Fruit fly (Drosophila melanogaster): Measurements from ENCODE around the gene ND-B14.5B.

Gene ND-B14.5B

DNA sequence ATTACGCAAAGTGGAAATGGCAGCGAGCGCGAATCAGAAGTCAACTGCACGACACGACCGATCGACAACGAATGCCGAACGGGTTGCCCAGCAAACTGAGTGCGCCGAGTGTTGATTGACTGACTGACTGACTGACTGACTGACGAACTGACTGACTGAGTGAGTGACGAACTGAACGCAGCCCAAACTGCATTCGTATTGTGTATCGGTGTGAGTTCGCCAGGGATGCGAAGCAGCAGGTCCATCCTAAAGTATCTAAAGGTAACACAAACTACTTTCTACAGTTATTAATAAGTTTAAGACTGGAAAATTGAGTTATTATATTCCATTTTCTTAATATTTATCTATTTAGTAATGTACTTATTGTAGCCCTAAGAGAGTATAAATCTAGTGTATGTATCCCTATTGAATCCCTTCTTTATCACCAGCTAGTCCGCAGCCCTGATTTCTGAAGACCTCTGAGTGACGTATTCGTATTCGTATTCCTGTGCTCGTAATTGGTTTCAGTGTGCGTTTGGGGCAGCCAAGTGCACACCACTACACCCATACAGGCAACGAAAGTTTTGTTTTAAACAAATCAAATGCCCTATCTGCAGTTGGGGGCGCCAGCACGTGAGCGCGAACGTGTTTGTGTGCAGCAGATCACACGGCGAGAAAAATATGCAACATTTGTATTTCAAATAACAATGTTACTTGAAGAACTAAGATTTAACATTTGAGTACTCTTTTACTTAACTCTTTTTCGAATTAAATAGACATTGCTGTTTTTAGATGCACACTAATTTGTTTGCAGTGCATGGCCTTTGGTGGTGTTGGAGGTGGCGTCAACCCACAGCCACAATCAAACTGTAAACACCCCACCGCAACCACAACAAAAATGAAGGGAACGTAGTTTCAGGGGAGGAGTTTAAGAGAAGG, 7.3 kb upstream of the ND-B14.5B start (continued):
- peak; percentile 42 for TF ChIP-seq pros (GFP tag; optimal IDR thresholded peaks at IDR 0.05)
- TF ChIP-seq trem (tag; optimal IDR thresholded peaks at IDR 0.05) = peak; percentile 91
- no peak for TF ChIP-seq CG1832 (GFP tag; optimal IDR thresholded peaks at IDR 0.05)
- peak; percentile 90 for TF ChIP-seq gcm (GFP tag; optimal IDR thresholded peaks at IDR 0.05)
- peak; percentile 80 for TF ChIP-seq Bteb2 (GFP tag; optimal IDR thresholded peaks at IDR 0.05)
- peak; percentile 97 for TF ChIP-seq CG2712 (tag; optimal IDR thresholded peaks at IDR 0.05)
- peak; percentile 93 for TF ChIP-seq CG4730 (GFP tag; IDR thresholded peaks at IDR 0.05)
- TF ChIP-seq Dref (GFP tag; IDR thresholded peaks at IDR 0.05) = no peak
- peak; percentile 96 for TF ChIP-seq CG12391 (tag; optimal IDR thresholded peaks at IDR 0.05)
- TF ChIP-seq Med (GFP tag) = peak; percentile 99
- TF ChIP-seq CG9609 (GFP tag; optimal IDR thresholded peaks at IDR 0.05) = peak; percentile 97
- peak; percentile 87 for TF ChIP-seq CG7987 (GFP tag; optimal IDR thresholded peaks at IDR 0.05)
- TF ChIP-seq CG7556 (GFP tag; optimal IDR thresholded peaks at IDR 0.05) = peak; percentile 94
- no peak for TF ChIP-seq tna (GFP tag; IDR thresholded peaks at IDR 0.05; ENCODE audit: partially characterized antibody)
- no peak for TF ChIP-seq mld (GFP tag; IDR thresholded peaks at IDR 0.05; ENCODE audit: partially characterized antibody)
- peak; percentile 89 for TF ChIP-seq CG9437 (GFP tag; optimal IDR thresholded peaks at IDR 0.05)
- TF ChIP-seq CG15479 (GFP tag; optimal IDR thresholded peaks at IDR 0.05) = no peak
- peak; percentile 58 for TF ChIP-seq CkIIα-i1 (GFP tag; IDR thresholded peaks at IDR 0.05)
- TF ChIP-seq CG7745 (tag; optimal IDR thresholded peaks at IDR 0.05) = peak; percentile 11
- TF ChIP-seq CG1024 (GFP tag; IDR thresholded peaks at IDR 0.05) = peak; percentile 94
- peak; percentile 58 for TF ChIP-seq mirr (GFP tag; optimal IDR thresholded peaks at IDR 0.05)
- TF ChIP-seq Oli (tag; optimal IDR thresholded peaks at IDR 0.05) = peak; percentile 94
- peak; percentile 89 for TF ChIP-seq Gsc (GFP tag; IDR thresholded peaks at IDR 0.05)
- TF ChIP-seq Fer2 (tag; optimal IDR thresholded peaks at IDR 0.05) = peak; percentile 75
- peak; percentile 90 for TF ChIP-seq Aef1 (GFP tag; IDR thresholded peaks at IDR 0.05)
- TF ChIP-seq CG33213 (GFP tag; optimal IDR thresholded peaks at IDR 0.05) = peak; percentile 96
- TF ChIP-seq tll (GFP tag; optimal IDR thresholded peaks at IDR 0.05) = no peak
- TF ChIP-seq MESR4 (GFP tag; optimal IDR thresholded peaks at IDR 0.05) = peak; percentile 30
- peak; percentile 88 for TF ChIP-seq seq (GFP tag; IDR thresholded peaks at IDR 0.05)
- peak; percentile 97 for TF ChIP-seq CG17328 (GFP tag; IDR thresholded peaks at IDR 0.05)
- TF ChIP-seq wek (GFP tag; optimal IDR thresholded peaks at IDR 0.05) = peak; percentile 82
- TF ChIP-seq schlank (tag; optimal IDR thresholded peaks at IDR 0.05) = peak; percentile 47
- peak; percentile 75 for TF ChIP-seq CG4404 (GFP tag; IDR thresholded peaks at IDR 0.05)
- peak; percentile 93 for TF ChIP-seq Rx (GFP tag; IDR thresholded peaks at IDR 0.05)
- peak; percentile 95 for TF ChIP-seq CG12236 (GFP tag; optimal IDR thresholded peaks at IDR 0.05)
- TF ChIP-seq Nf-YB (GFP tag; optimal IDR thresholded peaks at IDR 0.05) = peak; percentile 70
- peak; percentile 94 for TF ChIP-seq CG1792 (GFP tag; optimal IDR thresholded peaks at IDR 0.05)
- TF ChIP-seq run (tag; optimal IDR thresholded peaks at IDR 0.05) = peak; percentile 87
- TF ChIP-seq BtbVII (GFP tag; optimal IDR thresholded peaks at IDR 0.05) = peak; percentile 64
- TF ChIP-seq sc (optimal IDR thresholded peaks at IDR 0.05) = no peak
- TF ChIP-seq sc (GFP tag; optimal IDR thresholded peaks at IDR 0.05) = peak; percentile 94
- peak; percentile 88 for TF ChIP-seq CrebB (tag; optimal IDR thresholded peaks at IDR 0.05)
- TF ChIP-seq CG2116 (GFP tag; optimal IDR thresholded peaks at IDR 0.05) = peak; percentile 55
- TF ChIP-seq inv (GFP tag; IDR thresholded peaks at IDR 0.05; ENCODE audit: partially characterized antibody) = no peak
- TF ChIP-seq CG17829 (tag; optimal IDR thresholded peaks at IDR 0.05) = peak; percentile 96
- TF ChIP-seq CG10321 (GFP tag; IDR thresholded peaks at IDR 0.05) = peak; percentile 72
- TF ChIP-seq CG10431 (GFP tag; optimal IDR thresholded peaks at IDR 0.05) = peak; percentile 89
- TF ChIP-seq btn (GFP tag; optimal IDR thresholded peaks at IDR 0.05) = peak; percentile 96

All from whole organism, embryonic.